Worm (Caenorhabditis elegans): ENCODE results near the gene F09B9.4.

F09B9.4 gene

ce11 chrX:10168534-10168933 is 8.1 kb downstream of the F09B9.4 start:
- peak; percentile 31 for TF ChIP-seq sma-9 (GFP tag; optimal IDR thresholded peaks at IDR 0.05)
- TF ChIP-seq sma-9 (tag; optimal IDR thresholded peaks at IDR 0.05): no peak
- TF ChIP-seq nhr-25 (tag; optimal IDR thresholded peaks at IDR 0.05): no peak
- no peak for TF ChIP-seq ama-1 (optimal IDR thresholded peaks at IDR 0.05)
- no peak for TF ChIP-seq ZK546.5 (tag; optimal IDR thresholded peaks at IDR 0.05)
- TF ChIP-seq crh-2 (tag; optimal IDR thresholded peaks at IDR 0.05): peak; percentile 1
- no peak for TF ChIP-seq Y55F3AM.14 (GFP tag; optimal IDR thresholded peaks at IDR 0.05)
- TF ChIP-seq sma-3 (GFP tag; optimal IDR thresholded peaks at IDR 0.05): no peak
- no peak for TF ChIP-seq R02D3.7 (tag; optimal IDR thresholded peaks at IDR 0.05)
- no peak for TF ChIP-seq fos-1 (tag; optimal IDR thresholded peaks at IDR 0.05)
- TF ChIP-seq blmp-1 (tag; optimal IDR thresholded peaks at IDR 0.05; ENCODE audit: insufficient read depth): peak; percentile 86
- TF ChIP-seq nhr-237 (tag; optimal IDR thresholded peaks at IDR 0.05): no peak
- TF ChIP-seq nhr-21 (tag; optimal IDR thresholded peaks at IDR 0.05): peak; percentile 17

ce11 chrX:10170598-10170997 is 10.2 kb downstream of the F09B9.4 start:
- TF ChIP-seq mab-5 (tag; optimal IDR thresholded peaks at IDR 0.05): no peak
- TF ChIP-seq nhr-10 (tag; optimal IDR thresholded peaks at IDR 0.05): no peak
- no peak for TF ChIP-seq sma-9 (GFP tag; optimal IDR thresholded peaks at IDR 0.05)
- no peak for TF ChIP-seq sma-9 (tag; optimal IDR thresholded peaks at IDR 0.05)
- TF ChIP-seq nhr-21 (tag; optimal IDR thresholded peaks at IDR 0.05): no peak
- TF ChIP-seq unc-55 (GFP tag; optimal IDR thresholded peaks at IDR 0.05): no peak
- no peak for TF ChIP-seq unc-62 (GFP tag; optimal IDR thresholded peaks at IDR 0.05)
- no peak for TF ChIP-seq nhr-25 (tag; optimal IDR thresholded peaks at IDR 0.05)
- TF ChIP-seq Y55F3AM.14 (GFP tag; optimal IDR thresholded peaks at IDR 0.05): no peak
- no peak for TF ChIP-seq lin-39 (tag; optimal IDR thresholded peaks at IDR 0.05)
- TF ChIP-seq nhr-12 (tag; optimal IDR thresholded peaks at IDR 0.05): no peak
- no peak for TF ChIP-seq nhr-11 (tag; optimal IDR thresholded peaks at IDR 0.05)
- no peak for TF ChIP-seq elt-3 (tag; optimal IDR thresholded peaks at IDR 0.05)
- TF ChIP-seq mbf-1 (tag; optimal IDR thresholded peaks at IDR 0.05): no peak
- no peak for TF ChIP-seq ceh-16 (tag; optimal IDR thresholded peaks at IDR 0.05)
- no peak for TF ChIP-seq ztf-1 (GFP tag; conservative IDR thresholded peaks at IDR 0.05)
- no peak for TF ChIP-seq peb-1 (tag; optimal IDR thresholded peaks at IDR 0.05)
- TF ChIP-seq crh-2 (tag; optimal IDR thresholded peaks at IDR 0.05): no peak

DNA sequence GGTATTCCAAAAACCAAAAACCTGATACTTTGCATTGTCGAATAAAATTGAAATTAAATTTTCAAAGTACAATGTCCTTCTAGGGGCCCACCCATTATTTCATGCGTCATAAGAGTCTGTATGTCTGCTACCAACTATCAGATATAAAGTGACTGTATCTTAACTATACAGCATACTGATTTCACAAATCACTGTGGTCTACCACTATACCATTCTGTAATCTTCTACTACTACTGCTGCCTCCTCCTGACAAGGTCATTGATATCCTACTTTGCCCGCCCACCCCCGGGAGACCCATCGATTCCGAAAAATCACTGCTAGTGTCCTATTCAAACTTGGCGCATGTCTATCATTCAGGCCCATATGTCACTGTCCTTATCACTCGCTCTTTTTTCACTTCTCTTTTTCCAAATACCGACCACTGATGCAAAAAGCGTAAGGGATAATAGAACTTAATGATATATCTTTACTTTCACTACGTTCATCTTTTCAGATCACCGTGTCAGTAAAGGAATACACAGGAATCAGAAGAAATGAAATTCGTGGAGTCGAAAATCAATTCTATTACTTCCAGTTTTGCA is 11.7 kb downstream of the F09B9.4 start, which contains the start of gene C07A4.2:
C07A4.2 (plus strand) TSS at position 195 of the 581 bp plus-strand sequence.
- TF ChIP-seq R02D3.7 (tag; optimal IDR thresholded peaks at IDR 0.05) (no peak), elt-3 (tag; optimal IDR thresholded peaks at IDR 0.05) (no peak)

DNA sequence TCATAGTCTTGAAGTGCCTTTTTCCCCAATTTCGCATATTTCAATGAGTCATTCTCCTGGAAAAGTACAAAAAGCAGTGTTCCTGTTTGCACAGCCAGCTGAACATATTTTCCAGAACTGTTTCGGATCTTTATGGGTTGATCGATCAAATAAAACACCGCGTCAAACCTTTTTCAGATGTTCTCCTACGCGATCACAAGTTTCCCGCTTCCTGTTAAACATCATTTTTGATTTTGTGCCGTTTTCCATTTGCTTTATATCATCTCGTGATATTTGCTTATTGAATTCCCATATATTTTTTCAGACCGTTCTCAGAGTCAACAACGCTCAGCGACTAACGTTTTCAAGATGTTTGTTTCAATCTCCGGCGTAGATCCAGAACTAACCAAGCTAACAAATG is 14.3 kb downstream of the F09B9.4 start, which contains the start of gene C07A4.3:
C07A4.3 (plus strand) TSS at position 301 of the 400 bp plus-strand sequence.
- TF ChIP-seq ama-1 (optimal IDR thresholded peaks at IDR 0.05) (no peak), nhr-6 (tag; optimal IDR thresholded peaks at IDR 0.05) (no peak), nhr-12 (tag; optimal IDR thresholded peaks at IDR 0.05) (no peak), peb-1 (tag; optimal IDR thresholded peaks at IDR 0.05) (no peak), blmp-1 (tag; optimal IDR thresholded peaks at IDR 0.05; ENCODE audit: insufficient read depth) (no peak)

DNA sequence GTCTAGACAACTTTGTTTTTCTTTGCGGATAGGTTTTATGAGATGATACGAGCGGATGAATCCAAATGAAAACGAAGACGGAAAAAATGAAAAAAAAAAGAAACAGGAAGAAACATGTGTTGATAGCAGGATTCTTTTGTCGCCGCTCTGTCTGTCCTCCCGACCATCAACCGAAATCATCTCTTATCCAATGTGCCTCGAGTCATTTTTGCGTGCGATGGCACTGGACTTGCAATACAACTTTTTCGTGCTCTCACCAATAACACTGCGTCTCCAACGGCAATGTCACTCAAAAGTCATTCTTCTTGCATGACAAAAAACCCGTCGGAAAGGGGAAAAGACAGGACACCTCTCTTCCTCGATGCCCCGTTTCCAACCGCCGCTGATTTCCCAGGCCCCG is 15.9 kb downstream of the F09B9.4 start, which contains the start of gene ncs-4:
ncs-4 (plus strand) TSS at position 227 of the 400 bp plus-strand sequence.
- TF ChIP-seq nhr-129 (tag; optimal IDR thresholded peaks at IDR 0.05): peak; percentile 61
- peak; percentile 53 for TF ChIP-seq sma-9 (GFP tag; optimal IDR thresholded peaks at IDR 0.05)
- TF ChIP-seq sma-9 (tag; optimal IDR thresholded peaks at IDR 0.05): no peak
- no peak for TF ChIP-seq sem-4 (tag; optimal IDR thresholded peaks at IDR 0.05)
- TF ChIP-seq F13H6.1 (tag; optimal IDR thresholded peaks at IDR 0.05): peak; percentile 48

DNA sequence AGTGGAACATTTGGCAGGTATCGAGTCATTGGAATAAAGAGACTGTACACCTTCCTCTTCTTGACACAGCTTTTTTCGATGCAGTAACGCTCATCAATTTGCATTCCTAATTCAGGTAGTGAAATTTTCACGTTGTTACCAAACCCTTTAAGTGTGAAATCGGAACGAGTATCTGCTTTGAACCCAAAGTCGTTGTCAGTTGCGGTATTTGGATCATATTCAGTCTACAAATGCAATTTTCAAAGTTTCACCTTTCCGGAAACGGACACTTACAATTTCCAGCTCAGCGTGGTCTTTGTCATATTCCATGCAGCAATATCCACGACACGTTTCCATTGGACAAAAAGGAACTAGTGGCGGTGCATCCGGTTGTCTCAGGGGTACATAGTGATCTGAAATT is 22.2 kb downstream of the F09B9.4 start:
- no peak for TF ChIP-seq ceh-82 (tag; optimal IDR thresholded peaks at IDR 0.05)

DNA sequence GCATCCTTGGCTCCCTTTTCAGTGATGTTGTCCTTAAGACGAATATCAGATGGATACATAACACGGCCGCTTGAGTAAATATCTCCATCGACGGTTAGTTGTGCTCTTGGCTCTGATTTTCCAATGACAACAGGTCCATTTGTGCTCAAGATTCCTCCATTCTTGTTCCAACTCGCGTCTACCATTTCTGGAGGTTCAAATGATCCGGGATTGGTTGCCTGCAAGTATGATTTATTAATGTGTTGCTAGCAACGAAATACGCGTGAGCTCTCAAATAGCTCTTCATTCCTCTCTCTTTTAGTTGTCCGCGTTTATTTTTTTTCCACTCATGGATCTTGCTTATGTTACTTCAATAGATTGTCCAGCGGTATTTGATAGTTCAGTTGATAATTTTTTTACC is 23.3 kb downstream of the F09B9.4 start, which contains the start of gene arrd-28:
arrd-28 (plus strand) TSS at position 301 of the 400 bp plus-strand sequence.
- TF ChIP-seq mdl-1 (tag; optimal IDR thresholded peaks at IDR 0.05): no peak
- TF ChIP-seq sem-4 (tag; optimal IDR thresholded peaks at IDR 0.05): no peak
- no peak for TF ChIP-seq nhr-77 (tag; optimal IDR thresholded peaks at IDR 0.05)
- TF ChIP-seq elt-1 (tag; optimal IDR thresholded peaks at IDR 0.05): no peak
- no peak for TF ChIP-seq crh-2 (tag; optimal IDR thresholded peaks at IDR 0.05)
- TF ChIP-seq nhr-12 (tag; optimal IDR thresholded peaks at IDR 0.05): no peak
- TF ChIP-seq ama-1 (optimal IDR thresholded peaks at IDR 0.05): no peak
- TF ChIP-seq nhr-129 (tag; optimal IDR thresholded peaks at IDR 0.05): no peak
- TF ChIP-seq zag-1 (tag; optimal IDR thresholded peaks at IDR 0.05): no peak
- TF ChIP-seq C34F6.9 (tag; optimal IDR thresholded peaks at IDR 0.05): no peak
- no peak for TF ChIP-seq Y55F3AM.14 (GFP tag; optimal IDR thresholded peaks at IDR 0.05)
- TF ChIP-seq dmd-4 (tag; optimal IDR thresholded peaks at IDR 0.05): no peak
- no peak for TF ChIP-seq gmeb-1 (tag; optimal IDR thresholded peaks at IDR 0.05)
- no peak for TF ChIP-seq aly-2 (tag; optimal IDR thresholded peaks at IDR 0.05)
- no peak for TF ChIP-seq lin-11 (tag; optimal IDR thresholded peaks at IDR 0.05)

Data from whole organism, L2 larva.